Fruit fly (Drosophila melanogaster) whole organism, adult: ENCODE measurements around the gene mRpL27.

Source experiments
- CG12768 ChIP-seq: fragments of 200-800 bp; sonication (Bioruptor generic); optimal IDR thresholded peaks from 2 replicates; lab custom pipeline; 2017; ENCODE audit warnings: missing biosample characterization, missing genetic modification characterization, mild to moderate bottlenecking, moderate library complexity, missing genetic modification reagents
- CG33017 ChIP-seq: fragments of 200-800 bp; sonication (Bioruptor generic); optimal IDR thresholded peaks from 2 replicates; lab custom pipeline; 2018; ENCODE audit warnings: missing biosample characterization, mild to moderate bottlenecking, missing genetic modification characterization, moderate library complexity
- CG5204 ChIP-seq: fragments of 200-800 bp; sonication (Bioruptor generic); optimal IDR thresholded peaks from 2 replicates; lab custom pipeline; 2016; ENCODE audit warnings: missing biosample characterization, missing genetic modification characterization
- CG7045 ChIP-seq: fragments of 200-800 bp; sonication (Bioruptor generic); optimal IDR thresholded peaks from 2 replicates; lab custom pipeline; 2017; ENCODE audit warnings: missing biosample characterization, mild to moderate bottlenecking, missing genetic modification characterization
- CG7101 ChIP-seq: fragments of 200-800 bp; sonication (Bioruptor generic); optimal IDR thresholded peaks from 2 replicates; lab custom pipeline; 2018; ENCODE audit warnings: missing biosample characterization, mild to moderate bottlenecking, missing genetic modification characterization, moderate library complexity
- Clk ChIP-seq: fragments of 200-800 bp; sonication (Bioruptor generic); optimal IDR thresholded peaks from 2 replicates; lab custom pipeline; 2017; ENCODE audit warnings: missing biosample characterization, missing genetic modification characterization
- Hr96 ChIP-seq: fragments of 200-800 bp; sonication (Bioruptor generic); optimal IDR thresholded peaks from 2 replicates; lab custom pipeline; 2016; ENCODE audit warnings: missing biosample characterization, missing genetic modification characterization
- Mnt ChIP-seq: fragments of 200-800 bp; sonication (Bioruptor generic); optimal IDR thresholded peaks from 2 replicates; lab custom pipeline; 2016; ENCODE audit warnings: missing biosample characterization, mild to moderate bottlenecking, missing genetic modification characterization
- bab1 ChIP-seq: fragments of 200-800 bp; sonication (Bioruptor generic); optimal IDR thresholded peaks from 3 replicates; lab custom pipeline; 2019; ENCODE audit warnings: missing biosample characterization, mild to moderate bottlenecking, missing genetic modification characterization, moderate library complexity
- cic ChIP-seq: fragments of 200-800 bp; sonication (Bioruptor generic); optimal IDR thresholded peaks from 2 replicates; lab custom pipeline; 2017; ENCODE audit warnings: missing biosample characterization, mild to moderate bottlenecking, missing genetic modification characterization, moderate library complexity
- cnc ChIP-seq, 2 experiments: fragments of >200 bp; optimal IDR thresholded peaks; 2 replicates each; lab custom pipeline; 2017
- ovo ChIP-seq: fragments of 200-800 bp; sonication (Bioruptor generic); optimal IDR thresholded peaks from 2 replicates; lab custom pipeline; 2016; ENCODE audit warnings: missing biosample characterization, missing genetic modification characterization
- pad ChIP-seq: fragments of 200-800 bp; sonication (Bioruptor generic); optimal IDR thresholded peaks from 3 replicates; lab custom pipeline; 2017; ENCODE audit warnings: missing biosample characterization, missing genetic modification characterization, mild to moderate bottlenecking, moderate library complexity, missing genetic modification reagents
- tj ChIP-seq: fragments of 200-800 bp; sonication (Bioruptor generic); optimal IDR thresholded peaks from 3 replicates; lab custom pipeline; 2017; ENCODE audit warnings: missing biosample characterization, mild to moderate bottlenecking, missing genetic modification characterization, moderate library complexity

DNA sequence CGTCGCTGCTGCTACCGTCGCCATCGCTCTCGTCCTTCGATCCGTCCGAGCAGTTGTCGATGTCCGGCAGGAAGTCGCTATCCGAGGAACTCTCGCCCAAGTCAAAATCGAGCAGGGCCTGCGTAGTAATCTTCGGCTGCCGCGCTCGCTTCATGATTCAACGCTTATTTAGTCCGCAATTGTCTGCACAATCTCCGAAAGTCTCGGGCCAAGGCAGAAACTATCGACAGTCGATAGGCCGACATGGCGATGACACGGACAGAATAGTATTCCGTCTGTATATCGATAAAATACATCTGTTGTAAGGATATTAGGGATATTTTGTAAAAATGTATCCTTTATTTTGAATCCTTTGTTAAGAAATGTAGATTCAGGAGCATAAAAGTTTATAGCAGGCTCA, 6.6 kb downstream of the mRpL27 start, which contains the start of gene CG15439:
- no peak for TF ChIP-seq cnc (optimal IDR thresholded peaks at IDR 0.05; lab: Kevin White, UChicago)
- no peak for TF ChIP-seq cic (GFP tag; lab: Kevin White, UChicago)
- no peak for TF ChIP-seq CG7101 (tag; lab: Kevin White, UChicago)
- TF ChIP-seq CG12768 (GFP tag; lab: Kevin White, UChicago), result no peak
- TF ChIP-seq bab1 (GFP tag; lab: Kevin White, UChicago), result no peak
- TF ChIP-seq CG5204, result no peak
- TF ChIP-seq pad (GFP tag; lab: Kevin White, UChicago), result no peak
- no peak for TF ChIP-seq CG7045 (GFP tag; lab: Kevin White, UChicago)
- TF ChIP-seq tj, result no peak
- TF ChIP-seq Mnt (GFP tag; lab: Kevin White, UChicago), result no peak
- no peak for TF ChIP-seq Clk (GFP tag; lab: Kevin White, UChicago)
- no peak for TF ChIP-seq CG33017
- no peak for TF ChIP-seq Hr96 (GFP tag; lab: Kevin White, UChicago)
- no peak for TF ChIP-seq ovo (GFP tag; lab: Kevin White, UChicago)
